Fruit fly (Drosophila melanogaster) whole organism, prepupa: ENCODE measurements around the gene Zpr1.

Experiments used
- CG10631 ChIP-seq: fragments of 200-800 bp; sonication (Bioruptor generic); optimal IDR thresholded peaks from 2 replicates; lab custom pipeline; 2016; ENCODE audit warnings: missing biosample characterization, missing genetic modification characterization
- CG10669 ChIP-seq: fragments of 200-800 bp; sonication (Bioruptor generic); optimal IDR thresholded peaks from 3 replicates; lab custom pipeline; 2018; ENCODE audit warnings: missing biosample characterization, mild to moderate bottlenecking, missing genetic modification characterization, moderate library complexity
- CG11762 ChIP-seq: fragments of 200-800 bp; sonication (Bioruptor generic); optimal IDR thresholded peaks from 3 replicates; lab custom pipeline; 2016; ENCODE audit warnings: missing biosample characterization, missing genetic modification characterization; ENCODE audit not compliant: insufficient read depth
- CG11902 ChIP-seq: fragments of 200-800 bp; sonication (Bioruptor generic); optimal IDR thresholded peaks from 3 replicates; lab custom pipeline; 2016; ENCODE audit warnings: missing biosample characterization, missing genetic modification characterization
- CG15336 ChIP-seq: fragments of 200-800 bp; sonication (Bioruptor generic); IDR thresholded peaks from 2 replicates; pipeline ENCODE4 v1.3.6; 2022; ENCODE audit warnings: missing biosample characterization, missing genetic modification characterization
- CG1621 ChIP-seq: fragments of 200-800 bp; sonication (Bioruptor generic); optimal IDR thresholded peaks from 3 replicates; lab custom pipeline; 2018; ENCODE audit warnings: missing biosample characterization, mild to moderate bottlenecking, missing genetic modification characterization
- CG16779 ChIP-seq: fragments of 200-800 bp; sonication (Bioruptor generic); optimal IDR thresholded peaks from 3 replicates; lab custom pipeline; 2017; ENCODE audit warnings: missing biosample characterization, mild to moderate bottlenecking, missing genetic modification characterization
- CG3032 ChIP-seq: fragments of 200-800 bp; optimal IDR thresholded peaks from 2 replicates; lab custom pipeline; 2019; ENCODE audit warnings: missing biosample characterization, mild to moderate bottlenecking, missing genetic modification characterization, moderate library complexity
- CG31627 ChIP-seq: fragments of 200-800 bp; sonication (Bioruptor generic); optimal IDR thresholded peaks from 3 replicates; lab custom pipeline; 2016; ENCODE audit warnings: missing biosample characterization, missing genetic modification characterization
- CG32006 ChIP-seq: fragments of 200-800 bp; sonication (Bioruptor generic); optimal IDR thresholded peaks from 3 replicates; lab custom pipeline; 2017; ENCODE audit warnings: missing biosample characterization, mild to moderate bottlenecking, missing genetic modification characterization
- CG34406 ChIP-seq: fragments of 200-800 bp; sonication (Bioruptor generic); optimal IDR thresholded peaks from 3 replicates; lab custom pipeline; 2016; ENCODE audit warnings: missing biosample characterization, missing genetic modification characterization
- CG3919 ChIP-seq: fragments of 200-800 bp; sonication (Bioruptor generic); optimal IDR thresholded peaks from 3 replicates; lab custom pipeline; 2016; ENCODE audit warnings: missing biosample characterization, missing genetic modification characterization
- CG4318 ChIP-seq: fragments of 200-800 bp; sonication (Bioruptor generic); optimal IDR thresholded peaks from 3 replicates; lab custom pipeline; 2017; ENCODE audit warnings: missing biosample characterization, mild to moderate bottlenecking, missing genetic modification characterization
- CG6163 ChIP-seq: fragments of 200-800 bp; sonication (Bioruptor generic); IDR thresholded peaks from 3 replicates; pipeline ENCODE4 v1.3.6; 2022; ENCODE audit warnings: missing biosample characterization, missing genetic modification characterization
- CG6276 ChIP-seq: fragments of 200-800 bp; sonication (Bioruptor generic); optimal IDR thresholded peaks from 2 replicates; lab custom pipeline; 2017; ENCODE audit warnings: missing biosample characterization, mild to moderate bottlenecking, missing genetic modification characterization
- CG6792 ChIP-seq: fragments of 200-800 bp; sonication (Bioruptor generic); optimal IDR thresholded peaks from 3 replicates; lab custom pipeline; 2016; ENCODE audit warnings: missing biosample characterization, missing genetic modification characterization
- CG6808 ChIP-seq: fragments of 200-800 bp; sonication (Bioruptor generic); optimal IDR thresholded peaks from 3 replicates; lab custom pipeline; 2017; ENCODE audit warnings: missing biosample characterization, missing genetic modification characterization, mild to moderate bottlenecking, moderate library complexity, missing genetic modification reagents
- CG6854 ChIP-seq: fragments of 200-800 bp; sonication (Bioruptor generic); optimal IDR thresholded peaks from 2 replicates; lab custom pipeline; 2017; ENCODE audit warnings: missing biosample characterization, mild to moderate bottlenecking, missing genetic modification characterization
- CG8119 ChIP-seq: fragments of 200-800 bp; sonication (Bioruptor generic); IDR thresholded peaks from 3 replicates; pipeline ENCODE4 v1.3.6; 2022; ENCODE audit warnings: missing biosample characterization, missing genetic modification characterization
- CG8319 ChIP-seq: fragments of 200-800 bp; sonication (Bioruptor generic); optimal IDR thresholded peaks from 3 replicates; lab custom pipeline; 2016; ENCODE audit warnings: missing biosample characterization, missing genetic modification characterization
- Eip75B ChIP-seq: fragments of 200-800 bp; sonication (Bioruptor generic); optimal IDR thresholded peaks from 3 replicates; lab custom pipeline; 2016; ENCODE audit warnings: missing biosample characterization, missing genetic modification characterization
- Eip78C ChIP-seq: fragments of 200-800 bp; sonication (Bioruptor generic); peaks from one replicate; lab custom pipeline; 2016; ENCODE audit warnings: missing biosample characterization, missing genetic modification characterization
- Eip93F ChIP-seq: fragments of 200-800 bp; sonication (Bioruptor generic); optimal IDR thresholded peaks from 2 replicates; lab custom pipeline; 2016; ENCODE audit warnings: missing biosample characterization, mild to moderate bottlenecking, missing genetic modification characterization
- Ets21C ChIP-seq: fragments of 200-800 bp; sonication (Bioruptor generic); optimal IDR thresholded peaks from 3 replicates; lab custom pipeline; 2016; ENCODE audit warnings: missing biosample characterization, missing genetic modification characterization
- Ets96B ChIP-seq: fragments of 200-800 bp; optimal IDR thresholded peaks from 2 replicates; lab custom pipeline; 2019; ENCODE audit warnings: missing biosample characterization, mild to moderate bottlenecking, missing genetic modification characterization, moderate library complexity
- Gug ChIP-seq: fragments of 200-800 bp; sonication (Bioruptor generic); IDR thresholded peaks from 2 replicates; pipeline ENCODE4 v1.3.6; 2022; ENCODE audit warnings: missing biosample characterization, missing genetic modification characterization
- Hr38 ChIP-seq: sonication (Bioruptor generic); optimal IDR thresholded peaks from 2 replicates; lab custom pipeline; 2016; ENCODE audit warnings: missing biosample characterization, missing genetic modification characterization
- Hr39 ChIP-seq: fragments of 200-800 bp; sonication (Bioruptor generic); optimal IDR thresholded peaks from 2 replicates; lab custom pipeline; 2016; ENCODE audit warnings: missing biosample characterization, missing genetic modification characterization
- Hr4 ChIP-seq: fragments of 200-800 bp; sonication (Bioruptor generic); optimal IDR thresholded peaks from 3 replicates; lab custom pipeline; 2016; ENCODE audit warnings: missing biosample characterization, missing genetic modification characterization
- Lpt ChIP-seq: fragments of 200-800 bp; sonication (Bioruptor generic); optimal IDR thresholded peaks from 3 replicates; lab custom pipeline; 2016; ENCODE audit warnings: missing biosample characterization, missing genetic modification characterization
- Met ChIP-seq: fragments of 200-800 bp; sonication (Bioruptor generic); optimal IDR thresholded peaks from 3 replicates; lab custom pipeline; 2016; ENCODE audit warnings: missing biosample characterization, missing genetic modification characterization
- OdsH ChIP-seq: fragments of 200-800 bp; sonication (Bioruptor generic); optimal IDR thresholded peaks from 3 replicates; lab custom pipeline; 2016; ENCODE audit warnings: missing biosample characterization, missing genetic modification characterization
- Smox ChIP-seq: fragments of 200-800 bp; sonication (Bioruptor generic); optimal IDR thresholded peaks from 3 replicates; lab custom pipeline; 2016; ENCODE audit warnings: missing biosample characterization, missing genetic modification characterization
- Sox14 ChIP-seq: fragments of 200-800 bp; sonication (Bioruptor generic); optimal IDR thresholded peaks from 3 replicates; lab custom pipeline; 2016; ENCODE audit warnings: missing biosample characterization, missing genetic modification characterization
- Sox15 ChIP-seq: fragments of 200-800 bp; sonication (Bioruptor generic); optimal IDR thresholded peaks from 3 replicates; lab custom pipeline; 2016; ENCODE audit warnings: missing biosample characterization, missing genetic modification characterization
- achi ChIP-seq: fragments of 200-800 bp; sonication (Bioruptor generic); optimal IDR thresholded peaks from 3 replicates; lab custom pipeline; 2016; ENCODE audit warnings: missing biosample characterization, missing genetic modification characterization
- acj6 ChIP-seq: fragments of 200-800 bp; sonication (Bioruptor generic); optimal IDR thresholded peaks from 3 replicates; lab custom pipeline; 2016; ENCODE audit warnings: missing biosample characterization, missing genetic modification characterization
- cyc ChIP-seq: fragments of 200-800 bp; sonication (Bioruptor generic); optimal IDR thresholded peaks from 3 replicates; lab custom pipeline; 2016; ENCODE audit warnings: missing biosample characterization, missing genetic modification characterization
- dac ChIP-seq: fragments of 200-800 bp; sonication (Bioruptor generic); optimal IDR thresholded peaks from 2 replicates; lab custom pipeline; 2017; ENCODE audit warnings: missing biosample characterization, mild to moderate bottlenecking, missing genetic modification characterization
- dsx ChIP-seq: fragments of 200-800 bp; optimal IDR thresholded peaks from 3 replicates; lab custom pipeline; 2019; ENCODE audit warnings: missing biosample characterization, mild to moderate bottlenecking, missing genetic modification characterization, moderate library complexity; ENCODE audit not compliant: poor library complexity, severe bottlenecking
- eg ChIP-seq: fragments of 200-800 bp; sonication (Bioruptor generic); IDR thresholded peaks from 3 replicates; pipeline ENCODE4 v1.3.6; 2022; ENCODE audit warnings: missing biosample characterization, missing genetic modification characterization
- esn ChIP-seq: fragments of 200-800 bp; sonication (Bioruptor generic); optimal IDR thresholded peaks from 2 replicates; lab custom pipeline; 2016; ENCODE audit warnings: missing biosample characterization, mild to moderate bottlenecking, missing genetic modification characterization, moderate library complexity
- fd59A ChIP-seq: fragments of 200-800 bp; sonication (Bioruptor generic); optimal IDR thresholded peaks from 2 replicates; lab custom pipeline; 2017; ENCODE audit warnings: missing biosample characterization, mild to moderate bottlenecking, missing genetic modification characterization, missing genetic modification reagents
- fd85E ChIP-seq: fragments of 200-800 bp; sonication (Bioruptor generic); optimal IDR thresholded peaks from 3 replicates; lab custom pipeline; 2016; ENCODE audit warnings: missing biosample characterization, missing genetic modification characterization
- fkh ChIP-seq: fragments of 200-800 bp; sonication (Bioruptor generic); optimal IDR thresholded peaks from 3 replicates; lab custom pipeline; 2017; ENCODE audit warnings: missing biosample characterization, mild to moderate bottlenecking, missing genetic modification characterization, moderate library complexity
- lz ChIP-seq: fragments of 200-800 bp; sonication (Bioruptor generic); optimal IDR thresholded peaks from 3 replicates; lab custom pipeline; 2016; ENCODE audit warnings: missing biosample characterization, missing genetic modification characterization
- net ChIP-seq: fragments of 200-800 bp; sonication (Bioruptor generic); optimal IDR thresholded peaks from 3 replicates; lab custom pipeline; 2016; ENCODE audit warnings: missing biosample characterization, missing genetic modification characterization
- pdm3 ChIP-seq: fragments of 200-800 bp; sonication (Bioruptor generic); optimal IDR thresholded peaks from 3 replicates; lab custom pipeline; 2016; ENCODE audit warnings: missing biosample characterization, missing genetic modification characterization
- salr ChIP-seq, 2 experiments: fragments of 200-800 bp; sonication (Bioruptor generic); optimal IDR thresholded peaks; 3 replicates each; lab custom pipeline; 2016 to 2018; ENCODE audit warnings: missing biosample characterization in 2 of 2, missing genetic modification characterization in 2 of 2, mild to moderate bottlenecking in 1 of 2
- ss ChIP-seq, 2 experiments: fragments of 200-800 bp; sonication (Bioruptor generic); optimal IDR thresholded peaks; 2 replicates in 1 of 2; 3 replicates in 1 of 2; lab custom pipeline; 2017 to 2018; ENCODE audit warnings: mild to moderate bottlenecking in 2 of 2, missing biosample characterization in 2 of 2, missing genetic modification characterization in 2 of 2, moderate library complexity in 1 of 2
- svp ChIP-seq: fragments of 200-800 bp; sonication (Bioruptor generic); peaks from one replicate; lab custom pipeline; 2016; ENCODE audit warnings: missing biosample characterization, missing genetic modification characterization
- topi ChIP-seq: fragments of 200-800 bp; sonication (Bioruptor generic); optimal IDR thresholded peaks from 3 replicates; lab custom pipeline; 2016; ENCODE audit warnings: missing biosample characterization, missing genetic modification characterization
- vri ChIP-seq: fragments of 200-800 bp; sonication (Bioruptor generic); optimal IDR thresholded peaks from 3 replicates; lab custom pipeline; 2016; ENCODE audit warnings: missing biosample characterization, mild to moderate bottlenecking, missing genetic modification characterization

The Zpr1 gene

DNA sequence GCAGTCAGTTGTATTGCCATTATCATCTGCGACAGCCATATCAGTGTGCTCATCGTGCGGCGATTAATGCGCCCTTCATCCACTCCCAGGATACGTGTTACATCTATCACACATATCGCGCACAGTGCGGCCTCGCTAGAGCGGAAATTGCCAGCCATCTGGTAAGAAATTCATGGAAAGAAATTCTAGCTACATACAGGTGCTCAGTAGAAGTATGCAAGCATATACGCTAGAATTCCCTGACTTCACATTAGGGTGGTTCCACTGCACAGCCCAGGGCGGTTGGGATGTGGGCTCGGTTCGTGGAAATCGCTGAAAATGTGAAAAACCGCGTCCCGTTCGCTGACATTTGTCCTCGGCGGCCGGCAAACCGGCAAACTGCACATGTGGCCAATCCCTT, 20.7 kb downstream of the Zpr1 start:
- TF ChIP-seq esn (GFP tag; lab: Kevin White, UChicago) (peak; percentile 66), Eip75B (GFP tag; lab: Kevin White, UChicago) (peak; percentile 75), CG6276 (GFP tag; lab: Kevin White, UChicago) (no peak), fd85E (GFP tag; lab: Kevin White, UChicago) (no peak), CG16779 (tag; lab: Kevin White, UChicago) (no peak), CG6792 (GFP tag; lab: Kevin White, UChicago) (peak; percentile 67), Sox14 (GFP tag; lab: Kevin White, UChicago) (peak; percentile 73), CG3032 (tag; lab: Kevin White, UChicago) (peak; percentile 77), CG34406 (GFP tag; lab: Kevin White, UChicago) (peak; percentile 50), CG10669 (GFP tag; lab: Kevin White, UChicago) (peak; percentile 85), CG8119 (GFP tag; lab: Robert Waterston, UW) (peak; percentile 81), CG6808 (peak; percentile 85), CG8319 (no peak), Smox (peak; percentile 57), CG32006 (GFP tag; lab: Kevin White, UChicago) (no peak), eg (GFP tag; lab: Robert Waterston, UW) (peak; percentile 91), Eip78C (GFP tag; lab: Kevin White, UChicago) (peak; percentile 96), CG3919 (GFP tag; lab: Kevin White, UChicago) (peak; percentile 82), cyc (GFP tag; lab: Kevin White, UChicago) (peak; percentile 73), Eip93F (GFP tag; lab: Kevin White, UChicago) (no peak), pdm3 (GFP tag; lab: Kevin White, UChicago) (peak; percentile 82), fd59A (GFP tag; lab: Kevin White, UChicago) (peak; percentile 71), CG10631 (no peak), svp (GFP tag; lab: Kevin White, UChicago) (no peak), CG11902 (GFP tag; lab: Kevin White, UChicago) (peak; percentile 63), Ets96B (tag; lab: Kevin White, UChicago) (peak; percentile 70), CG15336 (GFP tag; lab: Robert Waterston, UW) (peak; percentile 72), CG4318 (no peak), CG1621 (tag; lab: Kevin White, UChicago) (peak; percentile 79), dac (peak; percentile 14), net (GFP tag; lab: Kevin White, UChicago) (peak; percentile 74), Hr4 (GFP tag; lab: Kevin White, UChicago) (peak; percentile 68), ss (GFP tag; optimal IDR thresholded peaks at IDR 0.05; lab: Kevin White, UChicago) (peak; percentile 74 to 85), Hr39 (GFP tag; lab: Kevin White, UChicago) (peak; percentile 73), vri (GFP tag; lab: Kevin White, UChicago) (peak; percentile 23), salr (GFP tag; optimal IDR thresholded peaks at IDR 0.05; lab: Kevin White, UChicago) (peak; percentile 26 to 69), OdsH (GFP tag; lab: Kevin White, UChicago) (peak; percentile 68), CG11762 (GFP tag; lab: Kevin White, UChicago) (peak; percentile 33), achi (peak; percentile 71), Met (GFP tag; lab: Kevin White, UChicago) (no peak), lz (peak; percentile 63), acj6 (GFP tag; lab: Kevin White, UChicago) (peak; percentile 72), CG31627 (GFP tag; lab: Kevin White, UChicago) (peak; percentile 64), CG6163 (GFP tag; lab: Robert Waterston, UW) (peak; percentile 90), fkh (GFP tag; lab: Kevin White, UChicago) (no peak), Ets21C (GFP tag; lab: Kevin White, UChicago) (peak; percentile 56), CG6854 (no peak), Hr38 (no peak), Lpt (GFP tag; lab: Kevin White, UChicago) (peak; percentile 56), topi (GFP tag; lab: Kevin White, UChicago) (peak; percentile 65), Sox15 (GFP tag; lab: Kevin White, UChicago) (peak; percentile 38), dsx (peak; percentile 75), Gug (GFP tag; lab: Robert Waterston, UW) (peak; percentile 73)
